Fruit fly (Drosophila melanogaster) S2 (cell line): ENCODE results near the gene CG33510.

Source experiments
- CG8478 ChIP-seq: fragments of >200 bp; optimal IDR thresholded peaks from 2 replicates; lab custom pipeline; 2018
- CTCF ChIP-seq, 2 experiments: fragments of >200 bp; optimal IDR thresholded peaks; 2 replicates each; lab custom pipeline; 2018

DNA sequence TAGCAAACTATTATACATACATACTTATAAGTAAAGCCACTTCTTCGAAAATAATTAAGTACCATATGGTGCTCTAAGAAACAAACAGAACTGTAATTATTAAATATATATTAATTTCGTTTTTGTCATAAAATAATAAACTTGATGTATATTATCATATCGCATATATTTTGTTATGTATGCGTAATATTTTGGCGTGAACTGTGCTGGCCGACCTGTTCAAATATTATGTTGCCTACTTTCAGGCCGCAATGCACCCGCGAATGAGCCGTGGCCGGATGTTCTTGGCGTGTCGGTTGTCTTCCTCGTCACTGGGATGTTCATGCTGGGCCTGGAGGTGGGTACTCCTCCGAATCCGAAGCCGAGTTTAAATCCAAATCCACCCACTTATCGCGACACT is 6.3 kb downstream of the CG33510 start:
- TF ChIP-seq CTCF (optimal IDR thresholded peaks at IDR 0.05; lab: Kevin White, UChicago), result no peak
- no peak for TF ChIP-seq CG8478
